Worm (Caenorhabditis elegans): ENCODE results near the gene tomm-20.

- TF ChIP-seq ztf-11 (tag; optimal IDR thresholded peaks at IDR 0.05) (no peak), ama-1 (optimal IDR thresholded peaks at IDR 0.05) (no peak), nhr-77 (tag; optimal IDR thresholded peaks at IDR 0.05) (no peak), egl-13 (tag; optimal IDR thresholded peaks at IDR 0.05) (no peak), lin-15B (tag; optimal IDR thresholded peaks at IDR 0.05) (no peak), unc-62 (GFP tag; optimal IDR thresholded peaks at IDR 0.05) (no peak), egl-27 (tag; optimal IDR thresholded peaks at IDR 0.05) (no peak), lsy-2 (tag; optimal IDR thresholded peaks at IDR 0.05) (no peak), nhr-76 (tag; optimal IDR thresholded peaks at IDR 0.05) (no peak), rnt-1 (tag; optimal IDR thresholded peaks at IDR 0.05) (no peak), isw-1 (GFP tag; IDR thresholded peaks at IDR 0.05) (no peak)
Observed at ce11 chrV:12351842-12352241, 8.6 kb upstream of the tomm-20 start.

Data from whole organism, L1 larva.